Fruit fly (Drosophila melanogaster) whole organism, embryonic: ENCODE results near the gene Sfp33A3.

ENCODE experiments used
- Adf1 ChIP-seq: fragments of 200-800 bp; sonication (Bioruptor generic); IDR thresholded peaks from 2 replicates; pipeline ENCODE4 v1.3.6; 2022; ENCODE audit warnings: missing biosample characterization, missing genetic modification characterization
- B-H1 ChIP-seq: fragments of 200-800 bp; sonication (Bioruptor generic); IDR thresholded peaks from 3 replicates; pipeline ENCODE4 v1.3.6; 2022; ENCODE audit warnings: missing biosample characterization, missing genetic modification characterization
- Bteb2 ChIP-seq: fragments of 200-800 bp; sonication (Bioruptor generic); optimal IDR thresholded peaks from 2 replicates; lab custom pipeline; 2016; ENCODE audit warnings: missing biosample characterization, missing genetic modification characterization
- CG1024 ChIP-seq: fragments of 200-800 bp; sonication (Bioruptor generic); IDR thresholded peaks from 2 replicates; pipeline ENCODE4 v1.3.6; 2022; ENCODE audit warnings: missing biosample characterization, missing genetic modification characterization
- CG11247 ChIP-seq: fragments of 200-800 bp; sonication (Bioruptor generic); IDR thresholded peaks from 2 replicates; pipeline ENCODE4 v1.3.6; 2022; ENCODE audit warnings: missing biosample characterization, missing genetic modification characterization
- CG12659 ChIP-seq: fragments of 200-800 bp; sonication (Bioruptor generic); optimal IDR thresholded peaks from 3 replicates; lab custom pipeline; 2017; ENCODE audit warnings: mild to moderate bottlenecking, missing biosample characterization, missing genetic modification reagents, missing genetic modification characterization
- CG12769 ChIP-seq: fragments of 200-800 bp; sonication (Bioruptor generic); optimal IDR thresholded peaks from 2 replicates; lab custom pipeline; 2019; ENCODE audit warnings: missing biosample characterization, mild to moderate bottlenecking, missing genetic modification characterization, moderate library complexity
- CG13894 ChIP-seq: fragments of 200-800 bp; sonication (Bioruptor generic); optimal IDR thresholded peaks from 3 replicates; lab custom pipeline; 2018; ENCODE audit warnings: missing biosample characterization, mild to moderate bottlenecking, missing genetic modification characterization, moderate library complexity
- CG14014 ChIP-seq: fragments of 200-800 bp; sonication (Bioruptor generic); IDR thresholded peaks from 2 replicates; pipeline ENCODE4 v1.3.6; 2022; ENCODE audit warnings: missing biosample characterization, missing genetic modification characterization
- CG15514 ChIP-seq: fragments of 200-800 bp; sonication (Bioruptor generic); optimal IDR thresholded peaks from 3 replicates; lab custom pipeline; 2017; ENCODE audit warnings: missing biosample characterization, missing genetic modification characterization, mild to moderate bottlenecking, moderate library complexity, missing genetic modification reagents
- CG16779 ChIP-seq: fragments of 200-800 bp; sonication (Bioruptor generic); IDR thresholded peaks from 2 replicates; pipeline ENCODE4 v1.3.6; 2022; ENCODE audit warnings: missing biosample characterization, missing genetic modification characterization
- CG7372 ChIP-seq: fragments of 200-800 bp; sonication (Bioruptor generic); IDR thresholded peaks from 2 replicates; pipeline ENCODE4 v1.3.6; 2022; ENCODE audit warnings: missing biosample characterization, missing genetic modification characterization
- CG7745 ChIP-seq: fragments of 200-800 bp; sonication (Bioruptor generic); optimal IDR thresholded peaks from 2 replicates; lab custom pipeline; 2018; ENCODE audit warnings: missing biosample characterization, mild to moderate bottlenecking, missing genetic modification characterization, moderate library complexity
- CG8290 ChIP-seq, 3 experiments: fragments of 200-800 bp; sonication (Bioruptor generic); optimal IDR thresholded peaks; 2 replicates each; lab custom pipeline; 2016 to 2019; ENCODE audit warnings: missing biosample characterization in 3 of 3, missing genetic modification characterization in 3 of 3, mild to moderate bottlenecking in 2 of 3, moderate library complexity in 1 of 3
- CG8478 ChIP-seq: fragments of >200 bp; optimal IDR thresholded peaks from 2 replicates; lab custom pipeline; 2018
- CG9932 ChIP-seq: fragments of 200-800 bp; sonication (Bioruptor generic); IDR thresholded peaks from 2 replicates; pipeline ENCODE4 v1.3.6; 2022; ENCODE audit warnings: missing biosample characterization, missing genetic modification characterization
- D ChIP-seq, 2 experiments: fragments of 200-800 bp in 1 of 2; fragments of >200 bp in 1 of 2; sonication (Bioruptor generic) in 1 of 2; optimal IDR thresholded peaks; 2 replicates in 1 of 2; 3 replicates in 1 of 2; lab custom pipeline; 2017; ENCODE audit warnings: mild to moderate bottlenecking in 1 of 2, missing biosample characterization in 1 of 2, missing genetic modification characterization in 1 of 2, missing genetic modification reagents in 1 of 2
- Deaf1 ChIP-seq: fragments of 200-800 bp; optimal IDR thresholded peaks from 3 replicates; lab custom pipeline; 2019; ENCODE audit warnings: missing biosample characterization, mild to moderate bottlenecking, missing genetic modification characterization, moderate library complexity
- E2f1 ChIP-seq: fragments of 200-800 bp; sonication (Bioruptor generic); IDR thresholded peaks from 2 replicates; pipeline ENCODE4 v1.3.6; 2022; ENCODE audit warnings: missing biosample characterization, missing genetic modification characterization
- H2.0 ChIP-seq: fragments of 200-800 bp; sonication (Bioruptor generic); IDR thresholded peaks from 2 replicates; pipeline ENCODE4 v1.3.6; 2022; ENCODE audit warnings: missing biosample characterization, missing genetic modification characterization
- Lhr ChIP-seq: fragments of 200-800 bp; sonication (Bioruptor generic); optimal IDR thresholded peaks from 3 replicates; lab custom pipeline; 2017; ENCODE audit warnings: mild to moderate bottlenecking, missing biosample characterization, missing genetic modification reagents, missing genetic modification characterization
- Mrtf ChIP-seq: fragments of 200-800 bp; sonication (Bioruptor generic); IDR thresholded peaks from 3 replicates; pipeline ENCODE4 v1.3.6; 2022; ENCODE audit warnings: missing biosample characterization, missing genetic modification characterization
- NC2β ChIP-seq: fragments of 200-800 bp; sonication (Bioruptor generic); optimal IDR thresholded peaks from 2 replicates; lab custom pipeline; 2016; ENCODE audit warnings: missing biosample characterization, missing genetic modification characterization
- NFAT ChIP-seq: fragments of 200-800 bp; sonication (Bioruptor generic); IDR thresholded peaks from 2 replicates; pipeline ENCODE4 v1.3.6; 2022; ENCODE audit warnings: missing biosample characterization, missing genetic modification characterization
- Nf-YB ChIP-seq: fragments of 200-800 bp; sonication (Bioruptor generic); optimal IDR thresholded peaks from 3 replicates; lab custom pipeline; 2019; ENCODE audit warnings: missing biosample characterization, mild to moderate bottlenecking, missing genetic modification characterization, moderate library complexity
- Nf-YC ChIP-seq: fragments of 200-800 bp; optimal IDR thresholded peaks from 3 replicates; lab custom pipeline; 2019; ENCODE audit warnings: missing biosample characterization, mild to moderate bottlenecking, missing genetic modification characterization, moderate library complexity
- amos ChIP-seq: fragments of 200-800 bp; sonication (Bioruptor generic); IDR thresholded peaks from 2 replicates; pipeline ENCODE4 v1.3.6; 2022; ENCODE audit warnings: missing biosample characterization, missing genetic modification characterization; ENCODE audit not compliant: partially characterized antibody
- btn ChIP-seq: fragments of 200-800 bp; sonication (Bioruptor generic); optimal IDR thresholded peaks from 2 replicates; lab custom pipeline; 2016; ENCODE audit warnings: missing biosample characterization, missing genetic modification characterization
- chinmo ChIP-seq: fragments of 200-800 bp; sonication (Bioruptor generic); IDR thresholded peaks from 4 replicates; pipeline ENCODE4 v1.3.6; 2022; ENCODE audit warnings: missing biosample characterization, missing genetic modification characterization; ENCODE audit not compliant: partially characterized antibody
- dm ChIP-seq: fragments of 200-800 bp; sonication (Bioruptor generic); optimal IDR thresholded peaks from 3 replicates; lab custom pipeline; 2016; ENCODE audit warnings: missing biosample characterization, missing genetic modification characterization
- dpn ChIP-seq, 2 experiments: fragments of 200-800 bp; sonication (Bioruptor generic); optimal IDR thresholded peaks; 3 replicates each; lab custom pipeline; 2016; ENCODE audit warnings: missing biosample characterization in 2 of 2, missing genetic modification characterization in 2 of 2
- fd102C ChIP-seq: fragments of 200-800 bp; sonication (Bioruptor generic); optimal IDR thresholded peaks from 2 replicates; lab custom pipeline; 2018; ENCODE audit warnings: missing biosample characterization, mild to moderate bottlenecking, missing genetic modification characterization, moderate library complexity
- jumu ChIP-seq: fragments of 200-800 bp; sonication (Bioruptor generic); optimal IDR thresholded peaks from 3 replicates; lab custom pipeline; 2016; ENCODE audit warnings: missing biosample characterization, missing genetic modification characterization
- ken ChIP-seq: fragments of 200-800 bp; sonication (Bioruptor generic); IDR thresholded peaks from 3 replicates; pipeline ENCODE4 v1.3.6; 2022; ENCODE audit warnings: missing biosample characterization, missing genetic modification characterization
- lab ChIP-seq: fragments of 200-800 bp; sonication (Bioruptor generic); optimal IDR thresholded peaks from 3 replicates; lab custom pipeline; 2017; ENCODE audit warnings: missing biosample characterization, missing genetic modification characterization, mild to moderate bottlenecking, moderate library complexity, missing genetic modification reagents
- lbe ChIP-seq: fragments of 200-800 bp; sonication (Bioruptor generic); optimal IDR thresholded peaks from 2 replicates; lab custom pipeline; 2016; ENCODE audit warnings: missing biosample characterization, mild to moderate bottlenecking, missing genetic modification characterization
- pb ChIP-seq: fragments of 200-800 bp; sonication (Bioruptor generic); optimal IDR thresholded peaks from 3 replicates; lab custom pipeline; 2016; ENCODE audit warnings: missing biosample characterization, missing genetic modification characterization
- slou ChIP-seq: fragments of 200-800 bp; sonication (Bioruptor generic); optimal IDR thresholded peaks from 3 replicates; lab custom pipeline; 2016; ENCODE audit warnings: missing biosample characterization, missing genetic modification characterization
- sna ChIP-seq: fragments of 200-800 bp; sonication (Bioruptor generic); IDR thresholded peaks from 2 replicates; pipeline ENCODE4 v1.3.6; 2022; ENCODE audit warnings: missing biosample characterization, missing genetic modification characterization; ENCODE audit not compliant: partially characterized antibody
- sob ChIP-seq: fragments of 200-800 bp; sonication (Bioruptor generic); IDR thresholded peaks from 2 replicates; pipeline ENCODE4 v1.3.6; 2022; ENCODE audit warnings: missing biosample characterization, missing genetic modification characterization
- ssp ChIP-seq: fragments of 200-800 bp; sonication (Bioruptor generic); IDR thresholded peaks from 2 replicates; pipeline ENCODE4 v1.3.6; 2022; ENCODE audit warnings: missing biosample characterization, missing genetic modification characterization
- tll ChIP-seq, 2 experiments: fragments of 200-800 bp in 1 of 2; fragments of >200 bp in 1 of 2; sonication (Bioruptor generic) in 1 of 2; optimal IDR thresholded peaks; 2 replicates each; lab custom pipeline; 2017 to 2019; ENCODE audit warnings: missing biosample characterization in 2 of 2, missing genetic modification characterization in 2 of 2, mild to moderate bottlenecking in 1 of 2, moderate library complexity in 1 of 2
- tna ChIP-seq: fragments of 200-800 bp; sonication (Bioruptor generic); IDR thresholded peaks from 2 replicates; pipeline ENCODE4 v1.3.6; 2022; ENCODE audit warnings: missing biosample characterization, missing genetic modification characterization; ENCODE audit not compliant: partially characterized antibody
- unpg ChIP-seq: fragments of 200-800 bp; sonication (Bioruptor generic); optimal IDR thresholded peaks from 3 replicates; lab custom pipeline; 2018; ENCODE audit warnings: missing biosample characterization, mild to moderate bottlenecking, missing genetic modification characterization, moderate library complexity
- usp ChIP-seq: fragments of >200 bp; optimal IDR thresholded peaks from 2 replicates; lab custom pipeline; 2017; ENCODE audit warnings: missing biosample characterization, missing genetic modification characterization
- z ChIP-seq: fragments of 200-800 bp; sonication (Bioruptor generic); IDR thresholded peaks from 3 replicates; pipeline ENCODE4 v1.3.6; 2022; ENCODE audit warnings: missing biosample characterization, missing genetic modification characterization
- zen2 ChIP-seq: fragments of 200-800 bp; sonication (Bioruptor generic); IDR thresholded peaks from 3 replicates; pipeline ENCODE4 v1.3.6; 2022; ENCODE audit warnings: missing biosample characterization, missing genetic modification characterization; ENCODE audit not compliant: partially characterized antibody

Gene Sfp33A3

DNA sequence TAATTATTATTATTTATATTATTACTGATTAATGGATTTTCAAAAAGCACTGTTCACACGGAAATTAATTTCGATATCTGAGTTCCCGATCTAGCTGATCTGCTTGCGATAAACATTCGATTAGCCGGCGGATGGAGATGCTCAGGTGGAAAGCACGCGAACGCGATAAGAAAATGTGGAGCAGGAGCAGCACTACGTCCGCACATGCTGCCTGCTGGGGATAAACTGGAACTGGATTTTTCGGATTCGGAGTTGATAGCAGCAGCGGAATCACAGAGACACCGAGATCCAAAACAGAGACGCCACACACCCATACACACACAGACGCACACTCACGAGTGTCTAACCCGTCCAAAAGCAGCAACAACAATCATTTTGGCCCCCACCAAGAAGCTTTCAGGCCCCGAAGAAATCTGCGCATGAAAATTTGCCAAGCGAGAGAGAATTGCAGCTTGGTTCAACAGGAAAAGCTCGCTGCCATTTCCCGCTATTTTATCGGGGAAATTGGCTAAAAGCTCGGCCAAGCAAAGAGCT, 34.6 kb downstream of the Sfp33A3 start (continued):
- TF ChIP-seq chinmo (GFP tag; lab: Robert Waterston, UW) (peak; percentile 52; the same call in 1 of the 4 replicates), Adf1 (GFP tag; lab: Robert Waterston, UW) (peak; percentile 26; the same call in 1 of the 2 replicates), dpn (GFP tag; optimal IDR thresholded peaks at IDR 0.05; lab: Kevin White, UChicago) (no peak), CG15514 (GFP tag; lab: Kevin White, UChicago) (peak; percentile 72), CG1024 (GFP tag; lab: Robert Waterston, UW) (no peak), Deaf1 (tag; lab: Kevin White, UChicago) (peak; percentile 33), B-H1 (GFP tag; lab: Robert Waterston, UW) (no peak), CG12659 (no peak), CG9932 (GFP tag; lab: Robert Waterston, UW) (0 out of 2 replicates have a peak, but pooled peaks have one; percentile 23), pb (GFP tag; lab: Kevin White, UChicago) (no peak), sob (GFP tag; lab: Robert Waterston, UW) (no peak), D (optimal IDR thresholded peaks at IDR 0.05; lab: Kevin White, UChicago) (no peak), D (GFP tag; optimal IDR thresholded peaks at IDR 0.05; lab: Kevin White, UChicago) (no peak), CG8478 (lab: Kevin White, UChicago) (no peak), sna (no peak), Bteb2 (GFP tag; lab: Kevin White, UChicago) (no peak), fd102C (GFP tag; lab: Kevin White, UChicago) (no peak), CG11247 (no peak), CG16779 (GFP tag; lab: Robert Waterston, UW) (0 out of 2 replicates have a peak, but pooled peaks have one; percentile 41), lbe (no peak), CG13894 (tag; lab: Kevin White, UChicago) (peak; percentile 44), amos (GFP tag; lab: Robert Waterston, UW) (peak; percentile 22; the same call in 1 of the 2 replicates), NFAT (GFP tag; lab: Robert Waterston, UW) (no peak), Lhr (GFP tag; lab: Kevin White, UChicago) (no peak), jumu (GFP tag; lab: Kevin White, UChicago) (no peak), CG7372 (GFP tag; lab: Robert Waterston, UW) (no peak), CG14014 (GFP tag; lab: Robert Waterston, UW) (no peak), H2.0 (GFP tag; lab: Robert Waterston, UW) (no peak), Mrtf (no peak), NC2β (GFP tag; lab: Kevin White, UChicago) (no peak), Nf-YC (tag; lab: Kevin White, UChicago) (no peak), zen2 (GFP tag; lab: Robert Waterston, UW) (0 out of 3 replicates have a peak, but pooled peaks have one; percentile 37), unpg (GFP tag; lab: Kevin White, UChicago) (no peak), usp (no peak), E2f1 (no peak), CG8290 (GFP tag; optimal IDR thresholded peaks at IDR 0.05; lab: Kevin White, UChicago) (no peak), CG8290 (tag; optimal IDR thresholded peaks at IDR 0.05; lab: Kevin White, UChicago) (peak in 1 of 2 experiments; percentile 6), z (GFP tag; lab: Robert Waterston, UW) (no peak), tll (GFP tag; optimal IDR thresholded peaks at IDR 0.05; lab: Kevin White, UChicago) (no peak), CG12769 (tag; lab: Kevin White, UChicago) (peak; percentile 43), btn (GFP tag; lab: Kevin White, UChicago) (no peak), lab (GFP tag; lab: Kevin White, UChicago) (peak; percentile 2), Nf-YB (GFP tag; lab: Kevin White, UChicago) (no peak), CG7745 (no peak), tna (GFP tag; lab: Robert Waterston, UW) (0 out of 2 replicates have a peak, but pooled peaks have one; percentile 10), ssp (GFP tag; lab: Robert Waterston, UW) (no peak), ken (0 out of 3 replicates have a peak, but pooled peaks have one; percentile 25), slou (GFP tag; lab: Kevin White, UChicago) (no peak), dm (no peak)
